Worm (Caenorhabditis elegans): ENCODE results near the gene pdi-6.

pdi-6 gene

ce11 chrX:7019733-7020132, 48.6 kb downstream of the pdi-6 start, which contains the start of gene cah-5:
TSS of gene cah-5 (plus strand) at chrX:7020033.
- no peak for TF ChIP-seq sptf-1 (tag; optimal IDR thresholded peaks at IDR 0.05)
- peak; percentile 46 for TF ChIP-seq fkh-10 (GFP tag; optimal IDR thresholded peaks at IDR 0.05)
